Worm (Caenorhabditis elegans) whole organism, L3 larva: ENCODE measurements around the gene acy-1.

Experiments
- R02D3.7 ChIP-seq: fragments of 150-350 bp; optimal IDR thresholded peaks from 2 replicates; lab custom pipeline; 2014; ENCODE audit warnings: missing biosample characterization, missing genetic modification characterization
- aly-2 ChIP-seq: fragments of 150-350 bp; optimal IDR thresholded peaks from 2 replicates; lab custom pipeline; 2014; ENCODE audit warnings: missing biosample characterization, missing genetic modification characterization
- ceh-28 ChIP-seq: fragments of 150-350 bp; optimal IDR thresholded peaks from 2 replicates; lab custom pipeline; 2014; ENCODE audit warnings: missing biosample characterization, missing genetic modification reagents, missing genetic modification characterization
- ceh-82 ChIP-seq: fragments of 150-350 bp; optimal IDR thresholded peaks from 2 replicates; lab custom pipeline; 2014; ENCODE audit warnings: missing biosample characterization, missing genetic modification characterization
- ceh-9 ChIP-seq: sonication (generic microtip); optimal IDR thresholded peaks from 2 replicates; lab custom pipeline; 2018; ENCODE audit warnings: missing biosample characterization, missing genetic modification characterization
- daf-12 ChIP-seq: fragments of 150-350 bp; optimal IDR thresholded peaks from 2 replicates; lab custom pipeline; 2014; ENCODE audit warnings: missing biosample characterization, missing genetic modification reagents, missing genetic modification characterization
- egl-27 ChIP-seq: sonication (generic microtip); optimal IDR thresholded peaks from 4 replicates; lab custom pipeline; 2017; ENCODE audit warnings: missing biosample characterization, missing genetic modification reagents, missing genetic modification characterization
- egl-5 ChIP-seq: fragments of 150-350 bp; optimal IDR thresholded peaks from 2 replicates; lab custom pipeline; 2017; ENCODE audit warnings: missing biosample characterization, missing genetic modification reagents, missing genetic modification characterization, inconsistent platforms
- elt-1 ChIP-seq: fragments of 150-350 bp; optimal IDR thresholded peaks from 2 replicates; lab custom pipeline; 2014; ENCODE audit warnings: missing biosample characterization, missing genetic modification characterization
- elt-2 ChIP-seq: sonication (generic microtip); optimal IDR thresholded peaks from 2 replicates; lab custom pipeline; 2016; ENCODE audit warnings: missing genetic modification reagents, mild to moderate bottlenecking, missing genetic modification characterization, missing compliant biosample characterization
- elt-3 ChIP-seq, 3 experiments: fragments of 150-350 bp in 1 of 3; sonication (generic microtip) in 2 of 3; optimal IDR thresholded peaks; 2 replicates in 2 of 3; 4 replicates in 1 of 3; lab custom pipeline; 2014 to 2017; ENCODE audit warnings: missing biosample characterization in 3 of 3, missing genetic modification characterization in 3 of 3
- eor-1 ChIP-seq, 2 experiments: fragments of 150-350 bp; optimal IDR thresholded peaks; 2 replicates each; lab custom pipeline; 2014 to 2018; ENCODE audit warnings: missing biosample characterization in 2 of 2, missing genetic modification characterization in 2 of 2
- fkh-10 ChIP-seq: sonication (generic microtip); optimal IDR thresholded peaks from 2 replicates; lab custom pipeline; 2017; ENCODE audit warnings: missing biosample characterization, missing genetic modification reagents, missing genetic modification characterization
- fos-1 ChIP-seq: fragments of 150-350 bp; optimal IDR thresholded peaks from 2 replicates; lab custom pipeline; 2014; ENCODE audit warnings: missing biosample characterization, missing genetic modification characterization
- hmg-11 ChIP-seq: sonication (generic microtip); optimal IDR thresholded peaks from 2 replicates; lab custom pipeline; 2016; ENCODE audit warnings: missing genetic modification characterization, missing compliant biosample characterization
- lin-15B ChIP-seq: fragments of 150-350 bp; optimal IDR thresholded peaks from 2 replicates; lab custom pipeline; 2014; ENCODE audit warnings: missing biosample characterization, missing genetic modification characterization
- lin-39 ChIP-seq: fragments of 150-350 bp; optimal IDR thresholded peaks from 2 replicates; lab custom pipeline; 2018; ENCODE audit warnings: missing biosample characterization, missing genetic modification reagents, missing genetic modification characterization
- lsy-12 ChIP-seq: sonication (generic microtip); optimal IDR thresholded peaks from 2 replicates; lab custom pipeline; 2016; ENCODE audit warnings: mild to moderate bottlenecking, missing genetic modification characterization, missing compliant biosample characterization
- mdl-1 ChIP-seq: fragments of 150-350 bp; optimal IDR thresholded peaks from 2 replicates; lab custom pipeline; 2014; ENCODE audit warnings: missing biosample characterization, missing genetic modification characterization
- nfya-1 ChIP-seq: sonication (generic microtip); optimal IDR thresholded peaks from 2 replicates; lab custom pipeline; 2017; ENCODE audit warnings: missing genetic modification characterization, mild to moderate bottlenecking, missing compliant biosample characterization, antibody characterized with exemption, moderate library complexity; ENCODE audit not compliant: insufficient read depth
- nhr-11 ChIP-seq: fragments of 150-350 bp; optimal IDR thresholded peaks from 2 replicates; lab custom pipeline; 2014; ENCODE audit warnings: missing biosample characterization, missing genetic modification characterization
- nhr-12 ChIP-seq: fragments of 150-350 bp; optimal IDR thresholded peaks from 2 replicates; lab custom pipeline; 2014; ENCODE audit warnings: missing biosample characterization, missing genetic modification characterization
- nhr-23 ChIP-seq: fragments of 150-350 bp; optimal IDR thresholded peaks from 2 replicates; lab custom pipeline; 2014; ENCODE audit warnings: missing biosample characterization, missing genetic modification reagents, missing genetic modification characterization
- nhr-237 ChIP-seq: fragments of 150-350 bp; optimal IDR thresholded peaks from 2 replicates; lab custom pipeline; 2014; ENCODE audit warnings: missing biosample characterization, missing genetic modification characterization
- nhr-25 ChIP-seq: sonication (generic microtip); optimal IDR thresholded peaks from 2 replicates; lab custom pipeline; 2017; ENCODE audit warnings: missing biosample characterization, missing genetic modification characterization
- nhr-28 ChIP-seq: fragments of 150-350 bp; optimal IDR thresholded peaks from 2 replicates; lab custom pipeline; 2014; ENCODE audit warnings: missing biosample characterization, missing genetic modification characterization
- nhr-43 ChIP-seq: sonication (generic microtip); optimal IDR thresholded peaks from 2 replicates; lab custom pipeline; 2016; ENCODE audit warnings: mild to moderate bottlenecking, missing genetic modification characterization, missing compliant biosample characterization; ENCODE audit not compliant: poor library complexity, severe bottlenecking
- nhr-76 ChIP-seq: fragments of 150-350 bp; sonication (generic microtip); optimal IDR thresholded peaks from 5 replicates; lab custom pipeline; 2014; ENCODE audit warnings: missing biosample characterization, missing genetic modification characterization
- pha-4 ChIP-seq: fragments of 150-350 bp; optimal IDR thresholded peaks from 2 replicates; lab custom pipeline; 2014; ENCODE audit warnings: missing biosample characterization, missing genetic modification reagents, missing genetic modification characterization
- sea-2 ChIP-seq: fragments of 150-350 bp; sonication (generic microtip); optimal IDR thresholded peaks from 4 replicates; lab custom pipeline; 2014; ENCODE audit warnings: missing biosample characterization, missing genetic modification reagents, missing genetic modification characterization
- unc-39 ChIP-seq: sonication (generic microtip); optimal IDR thresholded peaks from 4 replicates; lab custom pipeline; 2017; ENCODE audit warnings: missing biosample characterization, missing genetic modification characterization
- unc-62 ChIP-seq: fragments of 150-350 bp; sonication (generic microtip); optimal IDR thresholded peaks from 4 replicates; lab custom pipeline; 2014; ENCODE audit warnings: missing biosample characterization, missing genetic modification reagents, missing genetic modification characterization
- zag-1 ChIP-seq: fragments of 150-350 bp; optimal IDR thresholded peaks from 2 replicates; lab custom pipeline; 2014; ENCODE audit warnings: missing biosample characterization, missing genetic modification characterization
- ztf-11 ChIP-seq: fragments of 150-350 bp; optimal IDR thresholded peaks from 2 replicates; lab custom pipeline; 2014; ENCODE audit warnings: missing biosample characterization, missing genetic modification characterization

Gene acy-1

DNA sequence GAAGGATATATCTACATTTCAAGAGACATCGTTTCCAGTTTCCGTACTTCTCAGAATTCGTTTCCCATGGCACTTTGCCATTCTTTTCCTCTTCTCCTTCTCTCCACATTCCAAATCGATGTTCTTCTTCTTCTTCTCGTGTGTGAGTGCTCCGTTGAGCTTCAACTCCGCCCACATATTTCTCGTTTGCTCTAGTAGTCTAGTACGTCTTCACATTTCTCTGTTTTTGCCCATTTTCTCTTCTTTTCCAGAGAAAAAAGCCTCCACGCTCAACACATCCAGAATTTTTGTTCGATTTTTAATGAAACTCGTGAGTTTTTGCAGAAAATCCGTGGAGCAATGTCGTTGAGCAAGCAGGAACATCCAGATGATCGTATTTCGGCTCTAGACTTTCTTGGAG is 13.0 kb upstream of the acy-1 start, which contains the start of gene T04A8.18:
Gene T04A8.18, plus strand, starts transcription at position 301 of the 400 bp plus-strand sequence.
- TF ChIP-seq mdl-1 (tag; lab: Kevin White, UChicago) = no peak
- no peak for TF ChIP-seq nhr-28 (tag; lab: Kevin White, UChicago)
- TF ChIP-seq unc-39 (tag; lab: Kevin White, UChicago) = no peak
- no peak for TF ChIP-seq unc-62 (GFP tag; lab: Kevin White, UChicago)
- TF ChIP-seq elt-3 (tag; optimal IDR thresholded peaks at IDR 0.05; lab: Kevin White, UChicago) = no peak
- TF ChIP-seq ceh-28 (tag; lab: Kevin White, UChicago) = no peak
- TF ChIP-seq fos-1 (tag; lab: Kevin White, UChicago) = no peak
- no peak for TF ChIP-seq nhr-43 (tag; lab: Kevin White, UChicago)
- no peak for TF ChIP-seq aly-2 (tag; lab: Kevin White, UChicago)
- TF ChIP-seq fkh-10 (GFP tag; lab: Kevin White, UChicago) = no peak
- TF ChIP-seq lin-15B = no peak
- TF ChIP-seq egl-27 (tag; lab: Kevin White, UChicago) = no peak
- TF ChIP-seq nhr-76 (tag; lab: Kevin White, UChicago) = no peak
- no peak for TF ChIP-seq R02D3.7 (tag; lab: Kevin White, UChicago)

DNA sequence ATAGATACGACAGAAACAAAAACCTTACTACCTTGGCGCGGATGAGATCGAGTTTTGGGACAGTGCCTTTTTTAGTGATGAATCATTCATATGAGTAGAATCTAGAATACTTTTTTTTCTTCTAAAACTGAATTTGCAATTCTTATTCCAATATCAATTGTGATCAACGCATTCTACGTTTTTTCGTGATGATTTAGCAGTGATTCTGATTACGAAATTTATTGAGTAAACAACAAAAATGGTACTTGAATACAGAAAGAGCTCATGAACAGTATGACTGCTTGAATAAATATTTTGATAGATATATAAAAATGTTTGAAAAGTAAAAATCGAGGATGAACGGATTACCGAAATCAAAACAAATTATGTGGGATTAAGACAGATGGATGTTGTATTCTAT is 6.8 kb upstream of the acy-1 start, which contains the start of gene him-18:
Gene him-18, minus strand, starts transcription at position 101 of the 400 bp plus-strand sequence.
- TF ChIP-seq egl-27 (tag; lab: Kevin White, UChicago) = no peak
- no peak for TF ChIP-seq elt-2 (tag; lab: Kevin White, UChicago)
- no peak for TF ChIP-seq daf-12 (tag; lab: Kevin White, UChicago)
- no peak for TF ChIP-seq ceh-9
- TF ChIP-seq nhr-11 (tag; lab: Kevin White, UChicago) = no peak
- no peak for TF ChIP-seq mdl-1 (tag; lab: Kevin White, UChicago)
- TF ChIP-seq elt-1 = no peak
- TF ChIP-seq sea-2 (GFP tag; lab: Kevin White, UChicago) = no peak
- no peak for TF ChIP-seq eor-1 (tag; optimal IDR thresholded peaks at IDR 0.05; lab: Kevin White, UChicago)
- TF ChIP-seq ceh-82 (tag; lab: Kevin White, UChicago) = no peak
- no peak for TF ChIP-seq lsy-12 (tag; lab: Kevin White, UChicago)

ce11 chrIII:4720620-4721227 is 1.2 kb upstream of the acy-1 start, which contains the start of gene emb-5:
emb-5 (minus strand) TSS chrIII:4720670.
- TF ChIP-seq ceh-82 (tag; lab: Kevin White, UChicago) (no peak), hmg-11 (tag; lab: Kevin White, UChicago) (peak; percentile 25), nhr-25 (peak; percentile 54), lin-15B (peak; percentile 81), nhr-23 (tag; lab: Kevin White, UChicago) (peak; percentile 53), mdl-1 (tag; lab: Kevin White, UChicago) (no peak), pha-4 (tag; lab: Kevin White, UChicago) (no peak), lin-39 (peak; percentile 73), egl-5 (peak; percentile 35), fkh-10 (GFP tag; lab: Kevin White, UChicago) (no peak), zag-1 (no peak), ztf-11 (tag; lab: Kevin White, UChicago) (no peak), nhr-12 (tag; lab: Kevin White, UChicago) (no peak), nhr-43 (tag; lab: Kevin White, UChicago) (peak; percentile 3), R02D3.7 (tag; lab: Kevin White, UChicago) (peak; percentile 58)
- TF ChIP-seq, all 47 proteins: peak for 8

ce11 chrIII:4723922-4724321 is 2.0 kb downstream of the acy-1 start:
- TF ChIP-seq nhr-237 (tag; lab: Kevin White, UChicago) (no peak), lin-39 (peak; percentile 6), ztf-11 (tag; lab: Kevin White, UChicago) (no peak), ceh-82 (tag; lab: Kevin White, UChicago) (no peak), fkh-10 (GFP tag; lab: Kevin White, UChicago) (peak; percentile 24), daf-12 (tag; lab: Kevin White, UChicago) (no peak), egl-5 (peak; percentile 33), eor-1 (tag; optimal IDR thresholded peaks at IDR 0.05; lab: Kevin White, UChicago) (no peak), nfya-1 (tag; lab: Kevin White, UChicago) (peak; percentile 50)
